Worm (Caenorhabditis elegans) whole organism, L4 larva: ENCODE measurements around the gene W06G6.9.

Source experiments
- aly-2 ChIP-seq: sonication (generic microtip); optimal IDR thresholded peaks from 2 replicates; lab custom pipeline; 2018; ENCODE audit warnings: missing biosample characterization, missing genetic modification characterization
- egl-27 ChIP-seq: sonication (generic microtip); optimal IDR thresholded peaks from 3 replicates; lab custom pipeline; 2017; ENCODE audit warnings: missing biosample characterization, missing genetic modification reagents, missing genetic modification characterization
- lin-39 ChIP-seq: fragments of 150-350 bp; optimal IDR thresholded peaks from 2 replicates; lab custom pipeline; 2014; ENCODE audit warnings: missing biosample characterization, missing genetic modification reagents, missing genetic modification characterization
- zag-1 ChIP-seq: fragments of 150-350 bp; optimal IDR thresholded peaks from 2 replicates; lab custom pipeline; 2014; ENCODE audit warnings: missing biosample characterization, missing genetic modification characterization
- ztf-11 ChIP-seq: fragments of 150-350 bp; optimal IDR thresholded peaks from 2 replicates; lab custom pipeline; 2014; ENCODE audit warnings: missing biosample characterization, missing genetic modification characterization

DNA sequence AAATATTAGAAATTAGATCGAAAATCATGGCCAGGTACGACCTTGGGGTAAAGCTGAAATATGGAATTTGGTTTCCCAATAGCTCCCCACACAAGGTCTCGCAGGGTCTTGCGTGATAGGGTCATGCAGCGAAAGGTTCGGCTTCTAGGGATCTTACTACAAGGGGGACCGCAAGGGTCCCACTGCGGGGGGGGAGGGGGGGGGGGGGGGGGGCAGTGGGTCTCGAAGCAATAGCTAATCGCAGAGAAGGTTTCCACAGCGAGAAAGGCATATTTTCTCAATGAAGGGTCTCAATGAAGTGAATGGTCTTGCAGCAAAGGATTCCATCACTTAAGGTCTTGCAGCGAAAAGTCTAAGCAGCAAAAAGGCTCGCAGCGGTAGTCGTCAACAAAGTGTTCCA is 46.7 kb upstream of the W06G6.9 start:
- TF ChIP-seq zag-1 (tag; lab: Kevin White, UChicago) (no peak), ztf-11 (tag; lab: Kevin White, UChicago) (no peak), lin-39 (tag; lab: Kevin White, UChicago) (no peak), egl-27 (tag; lab: Kevin White, UChicago) (no peak), aly-2 (tag; lab: Kevin White, UChicago) (no peak)
